Worm (Caenorhabditis elegans): ENCODE data around the gene iars-1.

Gene iars-1

DNA sequence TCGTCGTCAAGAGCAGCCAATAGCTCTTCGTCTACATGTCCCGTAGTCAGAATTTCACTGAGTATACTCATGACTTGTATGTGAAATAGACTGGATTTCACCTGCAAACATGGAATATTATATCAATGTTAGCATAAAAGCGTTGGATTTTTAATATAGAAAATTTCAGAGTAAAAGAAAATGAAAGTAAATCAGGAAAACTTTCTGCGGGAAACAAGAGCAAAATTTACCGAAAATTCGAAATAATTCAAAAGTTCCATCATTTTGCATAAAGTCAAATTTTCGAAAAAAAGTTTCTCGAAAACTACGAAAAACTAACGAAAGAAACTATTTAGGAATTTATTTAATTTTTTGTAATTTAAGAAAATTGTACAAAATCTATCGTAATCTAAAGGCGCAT lies 49.4 kb downstream of the iars-1 start, which contains the start of gene F13B12.6:
F13B12.6 (minus strand) TSS at position 101 of the 400 bp plus-strand sequence.
- TF ChIP-seq mep-1 (tag; optimal IDR thresholded peaks at IDR 0.05) = no peak
- TF ChIP-seq tbx-8 (GFP tag; optimal IDR thresholded peaks at IDR 0.05) = no peak
- TF ChIP-seq sptf-1 (tag; optimal IDR thresholded peaks at IDR 0.05) = no peak
- TF ChIP-seq lin-13 (tag; optimal IDR thresholded peaks at IDR 0.05) = no peak
- TF ChIP-seq unc-120 (tag; optimal IDR thresholded peaks at IDR 0.05; ENCODE audit: poor library complexity, severe bottlenecking) = no peak
- no peak for TF ChIP-seq nhr-76 (tag; optimal IDR thresholded peaks at IDR 0.05)
- TF ChIP-seq ceh-83 (GFP tag; optimal IDR thresholded peaks at IDR 0.05) = no peak
- no peak for TF ChIP-seq lin-32 (GFP tag; optimal IDR thresholded peaks at IDR 0.05)
- no peak for TF ChIP-seq hlh-1 (tag; optimal IDR thresholded peaks at IDR 0.05)
- TF ChIP-seq zip-8 (tag; optimal IDR thresholded peaks at IDR 0.05) = no peak

- TF ChIP-seq nhr-28 (tag; optimal IDR thresholded peaks at IDR 0.05) (no peak), unc-120 (tag; optimal IDR thresholded peaks at IDR 0.05; ENCODE audit: poor library complexity, severe bottlenecking) (peak; percentile 30), hlh-1 (tag; optimal IDR thresholded peaks at IDR 0.05) (peak; percentile 38), unc-62 (GFP tag; optimal IDR thresholded peaks at IDR 0.05) (peak; percentile 75)
Observed at ce11 chrIV:10419896-10420295, 51.5 kb downstream of the iars-1 start.

DNA sequence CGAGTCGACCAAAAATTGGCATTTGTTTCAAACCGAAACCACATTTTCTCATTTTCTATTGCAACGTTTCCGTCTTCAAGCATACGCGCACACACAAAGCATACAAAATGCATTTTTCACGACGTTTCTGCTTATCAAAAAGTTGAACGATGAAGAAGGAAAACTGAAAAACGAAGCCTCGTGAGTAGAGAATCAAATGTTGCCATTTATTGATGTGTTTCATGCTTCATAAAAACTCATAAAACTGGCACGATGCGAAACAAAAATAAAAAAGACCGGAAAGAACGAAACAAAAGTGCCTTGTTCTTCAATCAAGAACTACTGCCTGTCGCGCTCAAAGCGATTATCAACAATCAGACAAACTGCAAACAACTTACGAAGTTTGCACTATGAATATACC lies 52.0 kb downstream of the iars-1 start:
- TF ChIP-seq unc-62 (GFP tag; optimal IDR thresholded peaks at IDR 0.05) (no peak), nhr-12 (tag; optimal IDR thresholded peaks at IDR 0.05) (no peak)

DNA sequence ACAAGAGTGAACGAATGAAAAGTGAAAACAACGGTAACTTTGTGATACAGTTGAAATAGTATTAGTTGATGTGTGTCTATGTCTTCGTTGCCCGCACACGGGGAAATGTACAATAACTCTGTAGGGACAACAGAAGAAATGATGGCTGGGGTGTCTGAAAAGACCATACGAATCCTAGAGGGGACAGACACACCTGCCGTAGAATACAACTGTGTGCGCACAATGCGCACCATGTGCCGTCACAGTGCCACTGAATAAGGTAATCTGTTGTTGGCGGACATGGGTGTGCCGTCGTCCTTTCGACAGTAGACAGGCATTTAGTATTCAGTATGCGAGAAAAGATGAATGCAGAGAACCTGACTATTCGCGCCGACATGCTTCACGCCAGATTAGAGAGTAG lies 52.9 kb downstream of the iars-1 start:
- peak; percentile 35 for TF ChIP-seq cnd-1 (tag; optimal IDR thresholded peaks at IDR 0.05)
- no peak for TF ChIP-seq ceh-39 (tag; optimal IDR thresholded peaks at IDR 0.05)
- no peak for TF ChIP-seq bed-3 (GFP tag; optimal IDR thresholded peaks at IDR 0.05)
- no peak for TF ChIP-seq mls-2 (tag; optimal IDR thresholded peaks at IDR 0.05)
- no peak for TF ChIP-seq drap-1 (GFP tag; optimal IDR thresholded peaks at IDR 0.05)
- no peak for TF ChIP-seq nhr-237 (tag; optimal IDR thresholded peaks at IDR 0.05)
- no peak for TF ChIP-seq mep-1 (tag; optimal IDR thresholded peaks at IDR 0.05)
- TF ChIP-seq pha-4 (tag; optimal IDR thresholded peaks at IDR 0.05) = peak; percentile 61
- peak; percentile 2 for TF ChIP-seq ham-2 (GFP tag; optimal IDR thresholded peaks at IDR 0.05)
- TF ChIP-seq lin-32 (GFP tag; optimal IDR thresholded peaks at IDR 0.05) = peak; percentile 57

DNA sequence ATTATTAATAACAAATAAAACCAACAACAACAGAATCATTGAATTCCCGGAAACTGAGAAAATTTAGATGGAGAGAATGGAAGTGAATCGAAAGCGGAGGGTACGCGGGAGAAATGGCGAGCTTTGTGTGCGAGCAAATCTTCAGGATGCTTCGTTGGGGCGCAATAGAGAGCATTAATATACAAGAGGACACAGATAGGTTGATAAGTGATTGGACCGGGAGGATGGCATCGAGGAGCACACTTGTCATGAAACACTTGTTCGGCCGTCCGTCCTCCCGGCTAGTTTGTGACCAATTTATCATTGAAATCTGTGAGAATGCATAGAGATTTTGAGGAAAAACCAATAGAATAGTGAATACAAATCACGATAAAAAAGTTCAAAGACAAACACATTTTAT lies 53.8 kb downstream of the iars-1 start:
- TF ChIP-seq sptf-1 (tag; optimal IDR thresholded peaks at IDR 0.05) = no peak
- no peak for TF ChIP-seq nhr-2 (tag; optimal IDR thresholded peaks at IDR 0.05)
- TF ChIP-seq ceh-43 (GFP tag; optimal IDR thresholded peaks at IDR 0.05) = no peak
- peak; percentile 64 for TF ChIP-seq hlh-1 (tag; optimal IDR thresholded peaks at IDR 0.05)
- peak; percentile 51 for TF ChIP-seq unc-120 (tag; optimal IDR thresholded peaks at IDR 0.05; ENCODE audit: poor library complexity, severe bottlenecking)
- TF ChIP-seq bed-3 (GFP tag; optimal IDR thresholded peaks at IDR 0.05) = no peak

Data from whole organism, mixed stage, embryonic.